Fruit fly (Drosophila melanogaster): ENCODE data around the gene CG42831.

Gene CG42831

DNA sequence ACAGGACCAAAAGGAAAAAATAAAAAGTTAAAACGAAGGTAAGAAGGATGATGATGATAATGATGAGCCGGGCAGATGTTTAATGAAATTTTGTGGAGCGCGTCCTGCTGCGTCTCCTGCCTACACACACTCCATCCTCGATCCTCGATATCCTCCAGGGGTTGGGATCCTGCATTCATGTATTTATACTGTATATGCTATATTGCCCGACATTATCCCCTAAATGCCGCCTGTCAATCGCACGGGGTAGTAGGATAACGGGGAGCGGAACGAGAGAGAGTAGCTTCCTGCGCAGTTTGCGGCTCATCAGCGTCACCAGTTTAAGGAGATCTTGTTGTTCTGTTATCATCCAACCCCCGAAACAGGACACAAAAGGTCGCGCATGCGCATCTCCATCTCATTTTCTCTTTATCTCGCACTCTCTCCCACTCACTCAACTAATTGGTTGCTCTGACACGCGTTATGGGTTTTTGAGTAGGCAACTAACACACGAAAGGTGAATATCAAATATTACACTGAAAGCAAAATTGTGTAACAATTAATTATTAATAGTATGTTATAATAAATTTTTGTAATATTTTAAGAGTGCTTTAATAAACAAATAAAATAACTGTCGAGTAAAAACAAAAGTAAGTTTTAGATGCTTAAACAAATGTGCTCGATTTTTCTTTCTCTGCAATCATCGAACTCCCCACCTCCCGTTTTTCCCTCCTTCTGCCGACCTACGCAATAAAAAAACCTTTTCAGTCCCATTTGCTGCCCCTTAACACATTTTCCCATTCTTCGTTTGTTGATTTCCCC, 45.2 kb upstream of the CG42831 start (continued):
- TF ChIP-seq HmgD (GFP tag; optimal IDR thresholded peaks at IDR 0.05), result no peak
- TF ChIP-seq Nf-YC (tag; optimal IDR thresholded peaks at IDR 0.05), result peak; percentile 56
- TF ChIP-seq CkIIα-i1 (GFP tag; IDR thresholded peaks at IDR 0.05), result no peak
- peak; percentile 34 for TF ChIP-seq sug (tag; optimal IDR thresholded peaks at IDR 0.05)
- 0 out of 2 replicates have a peak, but pooled peaks have one; percentile 22 for TF ChIP-seq seq (GFP tag; IDR thresholded peaks at IDR 0.05)
- no peak for TF ChIP-seq shn (GFP tag; optimal IDR thresholded peaks at IDR 0.05)
- peak; percentile 72 for TF ChIP-seq CG4707 (GFP tag; optimal IDR thresholded peaks at IDR 0.05)
- peak; percentile 81 for TF ChIP-seq Sox102F (GFP tag; optimal IDR thresholded peaks at IDR 0.05)
- TF ChIP-seq CG18262 (tag; optimal IDR thresholded peaks at IDR 0.05), result peak; percentile 98
- peak; percentile 93 for TF ChIP-seq CG4424 (GFP tag; optimal IDR thresholded peaks at IDR 0.05)
- TF ChIP-seq CG14965 (GFP tag; optimal IDR thresholded peaks at IDR 0.05; ENCODE audit: borderline replicate concordance), result no peak
- TF ChIP-seq Oli (tag; optimal IDR thresholded peaks at IDR 0.05), result peak; percentile 89
- TF ChIP-seq CG9437 (GFP tag; optimal IDR thresholded peaks at IDR 0.05), result peak; percentile 77
- peak; percentile 66 for TF ChIP-seq Fer3 (tag; optimal IDR thresholded peaks at IDR 0.05)
- peak; percentile 69 for TF ChIP-seq CG10654 (GFP tag; optimal IDR thresholded peaks at IDR 0.05)
- peak; percentile 74 for TF ChIP-seq CrebB (tag; optimal IDR thresholded peaks at IDR 0.05)
- TF ChIP-seq chif (GFP tag; optimal IDR thresholded peaks at IDR 0.05), result peak; percentile 55 to 78
- peak; percentile 8 for TF ChIP-seq wek (GFP tag; optimal IDR thresholded peaks at IDR 0.05)
- TF ChIP-seq CG16813 (GFP tag; IDR thresholded peaks at IDR 0.05; ENCODE audit: partially characterized antibody), result no peak
- no peak for TF ChIP-seq Lpt (GFP tag; optimal IDR thresholded peaks at IDR 0.05)
- peak; percentile 36 for TF ChIP-seq CG6654 (GFP tag; optimal IDR thresholded peaks at IDR 0.05)
- peak; percentile 93 for TF ChIP-seq row (GFP tag; IDR thresholded peaks at IDR 0.05)
- peak in 1 of 2 experiments; percentile 15 for TF ChIP-seq insv (GFP tag; optimal IDR thresholded peaks at IDR 0.05)
- TF ChIP-seq CG9932 (GFP tag; IDR thresholded peaks at IDR 0.05), result peak; percentile 38; the same call in 1 of the 2 replicates
- TF ChIP-seq eve (GFP tag; optimal IDR thresholded peaks at IDR 0.05), result peak in 1 of 2 experiments; percentile 90
- TF ChIP-seq CG11247 (GFP tag; IDR thresholded peaks at IDR 0.05), result peak; percentile 72
- TF ChIP-seq CG16815 (GFP tag; optimal IDR thresholded peaks at IDR 0.05), result peak; percentile 95
- 0 out of 2 replicates have a peak, but pooled peaks have one; percentile 7 for TF ChIP-seq cas (GFP tag; IDR thresholded peaks at IDR 0.05)
- TF ChIP-seq CG17912 (GFP tag; optimal IDR thresholded peaks at IDR 0.05), result no peak
- TF ChIP-seq NC2α (GFP tag; optimal IDR thresholded peaks at IDR 0.05), result no peak
- TF ChIP-seq CG8089 (GFP tag; optimal IDR thresholded peaks at IDR 0.05), result peak; percentile 47
- no peak for TF ChIP-seq gcm2 (GFP tag; optimal IDR thresholded peaks at IDR 0.05)
- no peak for TF ChIP-seq inv (GFP tag; IDR thresholded peaks at IDR 0.05; ENCODE audit: partially characterized antibody)
- TF ChIP-seq abd-A (tag; optimal IDR thresholded peaks at IDR 0.05), result peak; percentile 87
- TF ChIP-seq ham (GFP tag; IDR thresholded peaks at IDR 0.05), result no peak
- peak; percentile 74 for TF ChIP-seq sob (GFP tag; IDR thresholded peaks at IDR 0.05)
- peak; percentile 17 for TF ChIP-seq CG18011 (GFP tag; optimal IDR thresholded peaks at IDR 0.05)
- peak; percentile 64 for TF ChIP-seq CG31224 (GFP tag; IDR thresholded peaks at IDR 0.05)
- no peak for TF ChIP-seq NK7.1 (GFP tag; optimal IDR thresholded peaks at IDR 0.05)
- peak; percentile 99 for TF ChIP-seq CG9727 (GFP tag; optimal IDR thresholded peaks at IDR 0.05)
- TF ChIP-seq B-H2 (GFP tag; optimal IDR thresholded peaks at IDR 0.05), result no peak
- no peak for TF ChIP-seq hth (optimal IDR thresholded peaks at IDR 0.05)
- 0 out of 2 replicates have a peak, but pooled peaks have one; percentile 50 for TF ChIP-seq dimm (GFP tag; IDR thresholded peaks at IDR 0.05)
- no peak for TF ChIP-seq CG8478 (optimal IDR thresholded peaks at IDR 0.05)
- no peak for TF ChIP-seq HLH54F (GFP tag; optimal IDR thresholded peaks at IDR 0.05)
- peak; percentile 86 for TF ChIP-seq CG32772 (GFP tag; IDR thresholded peaks at IDR 0.05)
- peak; percentile 81 for TF ChIP-seq Elba2 (GFP tag; optimal IDR thresholded peaks at IDR 0.05)
- peak; percentile 91 for TF ChIP-seq otp (GFP tag; IDR thresholded peaks at IDR 0.05)
- TF ChIP-seq CG3407 (GFP tag; optimal IDR thresholded peaks at IDR 0.05), result peak; percentile 88
- TF ChIP-seq Xbp1 (GFP tag; optimal IDR thresholded peaks at IDR 0.05), result peak; percentile 83

Measured in whole organism, embryonic.